Worm (Caenorhabditis elegans) whole organism, L1 larva: ENCODE data around the gene C53D6.11.
A peak's percentile ranks its signal among the peaks of the same experiment; 100 is the strongest.

Source experiments
- C16A3.4 ChIP-seq: fragments of 150-350 bp; optimal IDR thresholded peaks from 2 replicates; lab custom pipeline; 2014; ENCODE audit warnings: missing biosample characterization, missing genetic modification characterization
- ceh-90 ChIP-seq: sonication (generic microtip); optimal IDR thresholded peaks from 2 replicates; lab custom pipeline; 2016; ENCODE audit warnings: missing genetic modification characterization, missing compliant biosample characterization
- efl-1 ChIP-seq, 4 experiments: fragments of 150-350 bp; optimal IDR thresholded peaks in 3 of 4; peaks in 1 of 4; 1 replicate in 1 of 4; 2 replicates in 3 of 4; lab custom pipeline; 2014; ENCODE audit warnings: missing biosample characterization in 2 of 4, missing genetic modification characterization in 2 of 4, missing genetic modification reagents in 2 of 4
- fkh-8 ChIP-seq: sonication (generic microtip); optimal IDR thresholded peaks from 2 replicates; lab custom pipeline; 2016; ENCODE audit warnings: mild to moderate bottlenecking, missing genetic modification characterization, missing compliant biosample characterization
- hlh-4 ChIP-seq: sonication (generic microtip); optimal IDR thresholded peaks from 2 replicates; lab custom pipeline; 2016; ENCODE audit warnings: mild to moderate bottlenecking, missing genetic modification characterization, missing compliant biosample characterization
- lin-14 ChIP-seq: fragments of 200-800 bp; sonication (Bioruptor generic); optimal IDR thresholded peaks from 2 replicates; lab custom pipeline; 2018; ENCODE audit warnings: mild to moderate bottlenecking, missing genetic modification characterization, moderate library complexity, missing compliant biosample characterization
- lir-3 ChIP-seq: sonication (generic microtip); optimal IDR thresholded peaks from 2 replicates; lab custom pipeline; 2016; ENCODE audit warnings: mild to moderate bottlenecking, missing genetic modification characterization, moderate library complexity, missing compliant biosample characterization; ENCODE audit not compliant: poor library complexity
- nhr-20 ChIP-seq: sonication (generic microtip); optimal IDR thresholded peaks from 2 replicates; lab custom pipeline; 2016; ENCODE audit warnings: mild to moderate bottlenecking, missing genetic modification characterization, missing compliant biosample characterization
- nhr-47 ChIP-seq: sonication (generic microtip); optimal IDR thresholded peaks from 2 replicates; lab custom pipeline; 2016; ENCODE audit warnings: mild to moderate bottlenecking, missing genetic modification characterization, moderate library complexity, missing compliant biosample characterization
- nhr-71 ChIP-seq: sonication (generic microtip); optimal IDR thresholded peaks from 2 replicates; lab custom pipeline; 2016; ENCODE audit warnings: mild to moderate bottlenecking, missing genetic modification characterization, moderate library complexity, missing compliant biosample characterization
- nhr-85 ChIP-seq: sonication (generic microtip); peaks from one replicate; lab custom pipeline; 2016; ENCODE audit warnings: missing genetic modification characterization, inconsistent platforms, missing compliant biosample characterization
- pax-3 ChIP-seq: fragments of 200-800 bp; sonication (Bioruptor generic); optimal IDR thresholded peaks from 2 replicates; lab custom pipeline; 2018; ENCODE audit warnings: mild to moderate bottlenecking, missing genetic modification characterization, moderate library complexity, missing compliant biosample characterization
- xbp-1 ChIP-seq: sonication (generic microtip); optimal IDR thresholded peaks from 2 replicates; lab custom pipeline; 2016; ENCODE audit warnings: missing genetic modification characterization, missing compliant biosample characterization

C53D6.11 gene

ce11 chrIV:9051510-9052175 lies 41.3 kb downstream of the C53D6.11 start:
- TF ChIP-seq nhr-85 (no peak), efl-1 (optimal IDR thresholded peaks at IDR 0.05; lab: Kevin White, UChicago) (no peak), efl-1 (GFP tag; optimal IDR thresholded peaks at IDR 0.05 in 1 of 2; lab: Kevin White, UChicago) (peak in 1 of 2 experiments; percentile 13)

- TF ChIP-seq nhr-71: peak; percentile 77
- no peak for TF ChIP-seq C16A3.4
- TF ChIP-seq lir-3 (tag; lab: Kevin White, UChicago): no peak
- TF ChIP-seq xbp-1 (tag; lab: Kevin White, UChicago): no peak
- no peak for TF ChIP-seq ceh-90 (tag; lab: Kevin White, UChicago)
- peak; percentile 84 for TF ChIP-seq fkh-8 (tag; lab: Kevin White, UChicago)
- TF ChIP-seq nhr-20 (tag; lab: Kevin White, UChicago): peak; percentile 13
- peak; percentile 83 for TF ChIP-seq hlh-4 (tag; lab: Kevin White, UChicago)
- TF ChIP-seq lin-14 (GFP tag; lab: Kevin White, UChicago): peak; percentile 30
- TF ChIP-seq pax-3 (tag; lab: Kevin White, UChicago): peak; percentile 33
- peak; percentile 63 for TF ChIP-seq nhr-47 (tag; lab: Kevin White, UChicago)
Measured at ce11 chrIV:9053403-9053802, 43.0 kb downstream of the C53D6.11 start.
